6 worm cellular contexts compared by ENCODE assay signal in genomic region chrV:14153615-14154014, ce11.
TF ChIP-seq lines count a peak whose summit lies in the region.

No protein-coding gene starts in this region.

TF ChIP-seq in whole organism, L1 larva, 84 proteins besides CTCF, POLR2A, EP300 and RAD21 (continues in another document):
- TF ChIP-seq ama-1 (optimal IDR thresholded peaks at IDR 0.05; lab: Kevin White, UChicago) (no peak), lin-35 (GFP tag; optimal IDR thresholded peaks at IDR 0.05; lab: Kevin White, UChicago) (no peak), dsc-1 (tag; optimal IDR thresholded peaks at IDR 0.05; lab: Kevin White, UChicago) (peak; percentile 72), lin-14 (GFP tag; optimal IDR thresholded peaks at IDR 0.05; lab: Kevin White, UChicago) (peak; percentile 66), hlh-17 (GFP tag; optimal IDR thresholded peaks at IDR 0.05; lab: Kevin White, UChicago; ENCODE audit: borderline replicate concordance) (no peak), ceh-8 (GFP tag; optimal IDR thresholded peaks at IDR 0.05; lab: Kevin White, UChicago) (no peak), nhr-19 (GFP tag; conservative IDR thresholded peaks at IDR 0.05; lab: Robert Waterston, UW) (no peak; the same call in 1 of the 2 replicates), irx-1 (tag; optimal IDR thresholded peaks at IDR 0.05; lab: Kevin White, UChicago) (peak; percentile 36), nhr-77 (tag; optimal IDR thresholded peaks at IDR 0.05; lab: Kevin White, UChicago) (no peak), fkh-4 (tag; optimal IDR thresholded peaks at IDR 0.05; lab: Kevin White, UChicago; ENCODE audit: borderline replicate concordance) (peak; percentile 38), tlp-1 (tag; optimal IDR thresholded peaks at IDR 0.05; lab: Kevin White, UChicago) (no peak), unc-98 (GFP tag; IDR thresholded peaks at IDR 0.05; lab: Robert Waterston, UW) (no peak; the same call in 1 of the 2 replicates), grh-1 (GFP tag; IDR thresholded peaks at IDR 0.05; lab: Robert Waterston, UW) (no peak), snu-23 (GFP tag; optimal IDR thresholded peaks at IDR 0.05; lab: Kevin White, UChicago) (peak; percentile 7), rnt-1 (tag; optimal IDR thresholded peaks at IDR 0.05; lab: Kevin White, UChicago) (peak; percentile 23)

TF ChIP-seq in whole organism, L2 larva, 48 proteins besides CTCF, POLR2A, EP300 and RAD21:
- no peak for TF ChIP-seq ceh-16 (tag; optimal IDR thresholded peaks at IDR 0.05; lab: Kevin White, UChicago)
- TF ChIP-seq crh-2 (tag; optimal IDR thresholded peaks at IDR 0.05; lab: Kevin White, UChicago): no peak
- no peak for TF ChIP-seq blmp-1 (tag; optimal IDR thresholded peaks at IDR 0.05; lab: Kevin White, UChicago; ENCODE audit: insufficient read depth)
- TF ChIP-seq unc-55 (GFP tag; optimal IDR thresholded peaks at IDR 0.05; lab: Kevin White, UChicago): peak; percentile 8
- no peak for TF ChIP-seq unc-62 (GFP tag; optimal IDR thresholded peaks at IDR 0.05; lab: Kevin White, UChicago)
- peak; percentile 38 for TF ChIP-seq nhr-129 (tag; optimal IDR thresholded peaks at IDR 0.05; lab: Kevin White, UChicago)
- TF ChIP-seq F13H6.1 (tag; optimal IDR thresholded peaks at IDR 0.05; lab: Kevin White, UChicago): peak; percentile 70
- no peak for TF ChIP-seq aly-2 (tag; optimal IDR thresholded peaks at IDR 0.05; lab: Kevin White, UChicago)
- no peak for TF ChIP-seq ztf-1 (GFP tag; conservative IDR thresholded peaks at IDR 0.05; lab: Robert Waterston, UW)
- peak; percentile 31 for TF ChIP-seq sma-9 (GFP tag; optimal IDR thresholded peaks at IDR 0.05; lab: Kevin White, UChicago)
- TF ChIP-seq sma-9 (tag; optimal IDR thresholded peaks at IDR 0.05; lab: Kevin White, UChicago): no peak
- no peak for TF ChIP-seq ZK546.5 (tag; optimal IDR thresholded peaks at IDR 0.05; lab: Kevin White, UChicago)

TF ChIP-seq in whole organism, L4 larva, 104 proteins besides CTCF, POLR2A, EP300 and RAD21:
- TF ChIP-seq lir-3 (tag; optimal IDR thresholded peaks at IDR 0.05; lab: Kevin White, UChicago) (no peak), mxl-2 (GFP tag; conservative IDR thresholded peaks at IDR 0.05; lab: Robert Waterston, UW) (no peak), set-16 (GFP tag; IDR thresholded peaks at IDR 0.05; lab: Robert Waterston, UW) (no peak), ztf-11 (tag; optimal IDR thresholded peaks at IDR 0.05; lab: Kevin White, UChicago) (no peak), unc-130 (GFP tag; optimal IDR thresholded peaks at IDR 0.05; lab: Kevin White, UChicago) (no peak), duxl-1 (tag; optimal IDR thresholded peaks at IDR 0.05; lab: Kevin White, UChicago; ENCODE audit: poor library complexity) (no peak), php-3 (GFP tag; IDR thresholded peaks at IDR 0.05; lab: Robert Waterston, UW) (no peak), hlh-30 (tag; optimal IDR thresholded peaks at IDR 0.05; lab: Kevin White, UChicago; ENCODE audit: insufficient read depth) (no peak), daf-19 (GFP tag; conservative IDR thresholded peaks at IDR 0.05; lab: Robert Waterston, UW) (no peak), R02D3.7 (tag; optimal IDR thresholded peaks at IDR 0.05; lab: Kevin White, UChicago) (no peak), ces-1 (GFP tag; optimal IDR thresholded peaks at IDR 0.05; lab: Kevin White, UChicago) (no peak), daf-8 (GFP tag; IDR thresholded peaks at IDR 0.05; lab: Robert Waterston, UW) (no peak), nhr-6 (tag; optimal IDR thresholded peaks at IDR 0.05; lab: Kevin White, UChicago) (no peak), hlh-11 (tag; optimal IDR thresholded peaks at IDR 0.05; lab: Kevin White, UChicago) (peak; percentile 14), nhr-11 (tag; optimal IDR thresholded peaks at IDR 0.05; lab: Kevin White, UChicago) (peak; percentile 19), attf-4 (tag; optimal IDR thresholded peaks at IDR 0.05; lab: Kevin White, UChicago) (no peak)

TF ChIP-seq in whole organism, late embryonic, 69 proteins besides CTCF, POLR2A, EP300 and RAD21 (continues in another document):
- no peak for TF ChIP-seq tbx-7 (tag; optimal IDR thresholded peaks at IDR 0.05; lab: Kevin White, UChicago)
- no peak for TF ChIP-seq sdc-2 (tag; optimal IDR thresholded peaks at IDR 0.05; lab: Kevin White, UChicago)
- TF ChIP-seq elt-4 (tag; optimal IDR thresholded peaks at IDR 0.05; lab: Kevin White, UChicago): no peak
- peak; percentile 49 for TF ChIP-seq rnt-1 (tag; optimal IDR thresholded peaks at IDR 0.05; lab: Kevin White, UChicago)
- no peak for TF ChIP-seq ets-4 (tag; optimal IDR thresholded peaks at IDR 0.05; lab: Kevin White, UChicago)
- no peak for TF ChIP-seq hlh-13 (GFP tag; optimal IDR thresholded peaks at IDR 0.05; lab: Kevin White, UChicago)
- no peak for TF ChIP-seq hlh-15 (tag; optimal IDR thresholded peaks at IDR 0.05; lab: Kevin White, UChicago)
- TF ChIP-seq unc-3 (GFP tag; conservative IDR thresholded peaks at IDR 0.05; lab: Robert Waterston, UW): no peak
- no peak for TF ChIP-seq unc-3 (tag; optimal IDR thresholded peaks at IDR 0.05; lab: Kevin White, UChicago)
- TF ChIP-seq ceh-22 (tag; optimal IDR thresholded peaks at IDR 0.05; lab: Kevin White, UChicago): no peak
- TF ChIP-seq ceh-45 (GFP tag; IDR thresholded peaks at IDR 0.05; lab: Robert Waterston, UW): no peak
- TF ChIP-seq fkh-6 (tag; optimal IDR thresholded peaks at IDR 0.05; lab: Kevin White, UChicago): no peak
- TF ChIP-seq ztf-16 (tag; optimal IDR thresholded peaks at IDR 0.05; lab: Kevin White, UChicago): no peak
- TF ChIP-seq syd-9 (tag; optimal IDR thresholded peaks at IDR 0.05; lab: Kevin White, UChicago): peak; percentile 30
- TF ChIP-seq che-1 (tag; optimal IDR thresholded peaks at IDR 0.05; lab: Kevin White, UChicago): no peak
- TF ChIP-seq unc-42 (tag; optimal IDR thresholded peaks at IDR 0.05; lab: Kevin White, UChicago): no peak
- no peak for TF ChIP-seq pha-4 (tag; optimal IDR thresholded peaks at IDR 0.05; lab: Kevin White, UChicago)
- no peak for TF ChIP-seq tbx-2 (tag; optimal IDR thresholded peaks at IDR 0.05; lab: Kevin White, UChicago)
- no peak for TF ChIP-seq pqm-1 (tag; optimal IDR thresholded peaks at IDR 0.05; lab: Kevin White, UChicago)
- TF ChIP-seq ceh-14 (tag; optimal IDR thresholded peaks at IDR 0.05; lab: Kevin White, UChicago): no peak

TF ChIP-seq in whole organism, midembryonic, 9 proteins besides CTCF, POLR2A, EP300 and RAD21:
- no peak for TF ChIP-seq ztf-29 (GFP tag; IDR thresholded peaks at IDR 0.05; lab: Robert Waterston, UW)
- TF ChIP-seq T22C8.4 (GFP tag; IDR thresholded peaks at IDR 0.05; lab: Robert Waterston, UW): no peak
- peak; percentile 5 for TF ChIP-seq cog-1 (tag; optimal IDR thresholded peaks at IDR 0.05; lab: Kevin White, UChicago)
- TF ChIP-seq flt-1 (GFP tag; IDR thresholded peaks at IDR 0.05; lab: Robert Waterston, UW): no peak

TF ChIP-seq in whole organism, mixed stage, embryonic, 35 proteins besides CTCF, POLR2A, EP300 and RAD21:
- peak; percentile 91 for TF ChIP-seq unc-120 (tag; optimal IDR thresholded peaks at IDR 0.05; lab: Kevin White, UChicago; ENCODE audit: poor library complexity, severe bottlenecking)
- TF ChIP-seq nhr-12 (tag; optimal IDR thresholded peaks at IDR 0.05; lab: Kevin White, UChicago): no peak
- TF ChIP-seq unc-62 (GFP tag; optimal IDR thresholded peaks at IDR 0.05; lab: Kevin White, UChicago): peak; percentile 67
- no peak for TF ChIP-seq ceh-83 (GFP tag; optimal IDR thresholded peaks at IDR 0.05; lab: Kevin White, UChicago)
- TF ChIP-seq flh-1 (GFP tag; optimal IDR thresholded peaks at IDR 0.05; lab: Kevin White, UChicago): no peak
- TF ChIP-seq ceh-43 (GFP tag; optimal IDR thresholded peaks at IDR 0.05; lab: Kevin White, UChicago): no peak
- no peak for TF ChIP-seq nhr-76 (tag; optimal IDR thresholded peaks at IDR 0.05; lab: Kevin White, UChicago)
- TF ChIP-seq hlh-1 (tag; optimal IDR thresholded peaks at IDR 0.05; lab: Kevin White, UChicago): peak; percentile 99
- no peak for TF ChIP-seq zip-8 (tag; optimal IDR thresholded peaks at IDR 0.05; lab: Kevin White, UChicago)
- TF ChIP-seq lsy-2 (tag; optimal IDR thresholded peaks at IDR 0.05; lab: Kevin White, UChicago): no peak

Comparison
In these comparisons a context has a peak if more than half of its experiments do, and no peak if none do; other contexts are left out.
1. Of the 29 proteins assayed by ChIP-seq in both whole organism, L4 larva and whole organism, L1 larva: peak only in whole organism, L4 larva: nhr-11; only in whole organism, L1 larva: none; in both: none; in neither: 28.